Fruit fly (Drosophila melanogaster) Kc167 (cell line): ENCODE results near the gene Notum.

Experiments
- Myc ChIP-seq: fragments of >200 bp; optimal IDR thresholded peaks from 2 replicates; lab custom pipeline; 2017; ENCODE audit warnings: missing external identifiers
- Sin3A ChIP-seq: fragments of >200 bp; optimal IDR thresholded peaks from 2 replicates; lab custom pipeline; 2018; ENCODE audit warnings: missing external identifiers
- h ChIP-seq: fragments of >200 bp; optimal IDR thresholded peaks from 3 replicates; lab custom pipeline; 2018; ENCODE audit warnings: missing external identifiers
- insv ChIP-seq: fragments of >200 bp; optimal IDR thresholded peaks from 3 replicates; lab custom pipeline; 2018; ENCODE audit warnings: missing external identifiers
- psq ChIP-seq: fragments of >200 bp; optimal IDR thresholded peaks from 2 replicates; lab custom pipeline; 2017; ENCODE audit warnings: missing external identifiers
- ttk ChIP-seq: sonication (Bioruptor generic); optimal IDR thresholded peaks from 2 replicates; lab custom pipeline; 2017; ENCODE audit warnings: missing external identifiers

Gene Notum

dm6 chr3L:16041260-16042079 is 18.2 kb downstream of the Notum start:
- no peak for TF ChIP-seq Myc
- no peak for TF ChIP-seq insv (lab: Kevin White, UChicago)
- no peak for TF ChIP-seq psq (lab: Kevin White, UChicago)
- no peak for TF ChIP-seq ttk (lab: Kevin White, UChicago)
- TF ChIP-seq h (lab: Kevin White, UChicago) = no peak
- TF ChIP-seq Sin3A (lab: Kevin White, UChicago) = no peak

- no peak for TF ChIP-seq insv (lab: Kevin White, UChicago)
Observed at dm6 chr3L:16042080-16042344, 18.7 kb downstream of the Notum start.

- no peak for TF ChIP-seq ttk (lab: Kevin White, UChicago)
- no peak for TF ChIP-seq Myc
- TF ChIP-seq insv (lab: Kevin White, UChicago) = no peak
- no peak for TF ChIP-seq Sin3A (lab: Kevin White, UChicago)
- TF ChIP-seq psq (lab: Kevin White, UChicago) = no peak
- no peak for TF ChIP-seq h (lab: Kevin White, UChicago)
Observed at dm6 chr3L:16042640-16043039, 19.4 kb downstream of the Notum start.

- TF ChIP-seq Sin3A (lab: Kevin White, UChicago) (no peak), Myc (no peak), insv (lab: Kevin White, UChicago) (no peak), h (lab: Kevin White, UChicago) (no peak), psq (lab: Kevin White, UChicago) (no peak), ttk (lab: Kevin White, UChicago) (no peak)
Observed at dm6 chr3L:16043045-16043781, 19.9 kb downstream of the Notum start.

- TF ChIP-seq Myc = no peak
- no peak for TF ChIP-seq Sin3A (lab: Kevin White, UChicago)
- TF ChIP-seq h (lab: Kevin White, UChicago) = no peak
- no peak for TF ChIP-seq ttk (lab: Kevin White, UChicago)
- TF ChIP-seq psq (lab: Kevin White, UChicago) = no peak
Observed at dm6 chr3L:16043782-16044352, 20.6 kb downstream of the Notum start.

- TF ChIP-seq ttk (lab: Kevin White, UChicago) (no peak), psq (lab: Kevin White, UChicago) (no peak), Sin3A (lab: Kevin White, UChicago) (no peak), insv (lab: Kevin White, UChicago) (no peak), h (lab: Kevin White, UChicago) (no peak), Myc (no peak)
Observed at dm6 chr3L:16045083-16045830, 22.0 kb downstream of the Notum start.

- TF ChIP-seq insv (lab: Kevin White, UChicago) (no peak), ttk (lab: Kevin White, UChicago) (no peak), psq (lab: Kevin White, UChicago) (no peak), h (lab: Kevin White, UChicago) (no peak), Sin3A (lab: Kevin White, UChicago) (no peak), Myc (no peak)
Observed at dm6 chr3L:16045831-16046336, 22.6 kb downstream of the Notum start.

- no peak for TF ChIP-seq h (lab: Kevin White, UChicago)
- no peak for TF ChIP-seq Sin3A (lab: Kevin White, UChicago)
- TF ChIP-seq ttk (lab: Kevin White, UChicago) = no peak
- TF ChIP-seq insv (lab: Kevin White, UChicago) = no peak
- no peak for TF ChIP-seq Myc
- TF ChIP-seq psq (lab: Kevin White, UChicago) = no peak
Observed at dm6 chr3L:16046387-16047066, 23.2 kb downstream of the Notum start.

dm6 chr3L:16047105-16047504 is 23.8 kb downstream of the Notum start:
- TF ChIP-seq h (lab: Kevin White, UChicago) = no peak

dm6 chr3L:16048086-16048485 is 24.8 kb downstream of the Notum start:
- TF ChIP-seq Myc (no peak), Sin3A (lab: Kevin White, UChicago) (no peak), psq (lab: Kevin White, UChicago) (no peak), ttk (lab: Kevin White, UChicago) (no peak)
